Worm (Caenorhabditis elegans) whole organism, L4/young adult: ENCODE data around the gene lgc-53.

Experiments used
- dao-5 ChIP-seq: sonication (generic microtip); optimal IDR thresholded peaks from 2 replicates; lab custom pipeline; 2016; ENCODE audit warnings: missing genotype, missing genetic modification characterization, moderate library complexity, missing compliant biosample characterization
- him-1 ChIP-seq: sonication (generic microtip); optimal IDR thresholded peaks from 2 replicates; lab custom pipeline; 2016; ENCODE audit warnings: missing genotype, missing genetic modification reagents, missing genetic modification characterization, missing compliant biosample characterization

DNA sequence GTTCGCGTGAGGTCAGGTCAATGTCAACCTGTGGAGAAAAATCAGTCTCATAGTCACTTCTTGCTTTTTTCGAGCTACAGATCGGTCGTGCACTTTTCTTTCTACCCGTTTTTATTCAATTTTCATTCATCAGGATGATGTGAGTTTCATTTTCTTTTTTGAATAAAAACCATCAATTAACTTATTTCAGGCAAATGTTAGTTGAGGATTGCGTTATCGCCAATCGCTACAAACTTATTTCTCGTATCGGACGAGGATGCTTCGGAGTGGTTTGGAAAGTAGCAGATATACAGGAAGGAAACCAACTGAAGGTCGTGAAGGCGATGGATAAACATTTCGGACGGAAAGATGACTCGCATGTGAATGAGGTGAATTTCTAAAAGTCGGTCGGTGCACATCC, 9.2 kb upstream of the lgc-53 start, which contains the start of gene F22H10.1:
- no peak for TF ChIP-seq dao-5 (tag; lab: Kevin White, UChicago)
- no peak for TF ChIP-seq him-1 (tag; lab: Kevin White, UChicago)
